Worm (Caenorhabditis elegans) whole organism, mixed stage, embryonic: Measurements from ENCODE around the gene H08J19.1.

ENCODE experiments used
- M03D4.4 ChIP-seq: sonication (generic microtip); optimal IDR thresholded peaks from 2 replicates; lab custom pipeline; 2017; ENCODE audit warnings: mild to moderate bottlenecking, missing genetic modification characterization, missing compliant biosample characterization
- bed-3 ChIP-seq: fragments of 200-800 bp; sonication (Bioruptor generic); optimal IDR thresholded peaks from 3 replicates; lab custom pipeline; 2018; ENCODE audit warnings: mild to moderate bottlenecking, missing genetic modification characterization, moderate library complexity, missing compliant biosample characterization
- blmp-1 ChIP-seq: fragments of 150-350 bp; optimal IDR thresholded peaks from 2 replicates; lab custom pipeline; 2014; ENCODE audit warnings: missing biosample characterization, missing genetic modification characterization
- ceh-39 ChIP-seq: fragments of 150-350 bp; optimal IDR thresholded peaks from 2 replicates; lab custom pipeline; 2014; ENCODE audit warnings: missing biosample characterization, missing genetic modification characterization
- ceh-43 ChIP-seq: fragments of 200-800 bp; sonication (Bioruptor generic); optimal IDR thresholded peaks from 2 replicates; lab custom pipeline; 2018; ENCODE audit warnings: mild to moderate bottlenecking, missing genetic modification characterization, moderate library complexity, missing compliant biosample characterization
- ceh-83 ChIP-seq: fragments of 200-800 bp; sonication (Bioruptor generic); optimal IDR thresholded peaks from 2 replicates; lab custom pipeline; 2018; ENCODE audit warnings: mild to moderate bottlenecking, missing genetic modification characterization, missing compliant biosample characterization
- ces-1 ChIP-seq: fragments of 150-350 bp; optimal IDR thresholded peaks from 2 replicates; lab custom pipeline; 2014; ENCODE audit warnings: missing biosample characterization, missing genetic modification reagents, missing genetic modification characterization
- cnd-1 ChIP-seq: fragments of 200-800 bp; sonication (Bioruptor generic); optimal IDR thresholded peaks from 2 replicates; lab custom pipeline; 2018; ENCODE audit warnings: mild to moderate bottlenecking, missing genetic modification characterization, missing compliant biosample characterization
- drap-1 ChIP-seq: fragments of 200-800 bp; sonication (Bioruptor generic); optimal IDR thresholded peaks from 3 replicates; lab custom pipeline; 2018; ENCODE audit warnings: mild to moderate bottlenecking, missing genetic modification characterization, missing compliant biosample characterization
- elt-1 ChIP-seq: sonication (generic microtip); optimal IDR thresholded peaks from 2 replicates; lab custom pipeline; 2017; ENCODE audit warnings: missing genetic modification characterization, mild to moderate bottlenecking, missing compliant biosample characterization, antibody characterized with exemption, moderate library complexity, borderline replicate concordance; ENCODE audit not compliant: insufficient read depth
- elt-3 ChIP-seq: fragments of 150-350 bp; optimal IDR thresholded peaks from 2 replicates; lab custom pipeline; 2014; ENCODE audit warnings: missing biosample characterization, missing genetic modification characterization
- flh-1 ChIP-seq: fragments of 200-800 bp; sonication (Bioruptor generic); optimal IDR thresholded peaks from 2 replicates; lab custom pipeline; 2018; ENCODE audit warnings: mild to moderate bottlenecking, missing genetic modification characterization, moderate library complexity, missing compliant biosample characterization
- ham-2 ChIP-seq: fragments of 200-800 bp; sonication (Bioruptor generic); optimal IDR thresholded peaks from 2 replicates; lab custom pipeline; 2018; ENCODE audit warnings: mild to moderate bottlenecking, missing genetic modification characterization, missing compliant biosample characterization
- hlh-1 ChIP-seq: fragments of 150-350 bp; optimal IDR thresholded peaks from 2 replicates; lab custom pipeline; 2014; ENCODE audit warnings: missing biosample characterization, missing genetic modification reagents, missing genetic modification characterization
- lin-13 ChIP-seq: fragments of 150-350 bp; optimal IDR thresholded peaks from 2 replicates; lab custom pipeline; 2014; ENCODE audit warnings: missing biosample characterization, missing genetic modification characterization
- lin-32 ChIP-seq: fragments of 200-800 bp; sonication (Bioruptor generic); optimal IDR thresholded peaks from 2 replicates; lab custom pipeline; 2018; ENCODE audit warnings: mild to moderate bottlenecking, missing genetic modification characterization, missing compliant biosample characterization
- lsy-2 ChIP-seq: fragments of 150-350 bp; optimal IDR thresholded peaks from 2 replicates; lab custom pipeline; 2014; ENCODE audit warnings: missing biosample characterization, missing genetic modification characterization
- mab-5 ChIP-seq: fragments of 150-350 bp; optimal IDR thresholded peaks from 2 replicates; lab custom pipeline; 2014; ENCODE audit warnings: missing biosample characterization, missing genetic modification characterization
- mep-1 ChIP-seq: fragments of 150-350 bp; optimal IDR thresholded peaks from 2 replicates; lab custom pipeline; 2017; ENCODE audit warnings: missing biosample characterization, missing genetic modification reagents, missing genetic modification characterization, inconsistent platforms
- mls-2 ChIP-seq: sonication (generic microtip); optimal IDR thresholded peaks from 2 replicates; lab custom pipeline; 2016; ENCODE audit warnings: mild to moderate bottlenecking, missing genetic modification characterization, moderate library complexity, missing compliant biosample characterization
- nhr-12 ChIP-seq: fragments of 150-350 bp; optimal IDR thresholded peaks from 2 replicates; lab custom pipeline; 2014; ENCODE audit warnings: missing biosample characterization, missing genetic modification characterization
- nhr-2 ChIP-seq: fragments of 150-350 bp; optimal IDR thresholded peaks from 2 replicates; lab custom pipeline; 2014; ENCODE audit warnings: missing biosample characterization, missing genetic modification characterization
- nhr-237 ChIP-seq: fragments of 150-350 bp; optimal IDR thresholded peaks from 2 replicates; lab custom pipeline; 2014; ENCODE audit warnings: missing biosample characterization, missing genetic modification characterization
- nhr-28 ChIP-seq: fragments of 150-350 bp; optimal IDR thresholded peaks from 2 replicates; lab custom pipeline; 2014; ENCODE audit warnings: missing biosample characterization, missing genetic modification characterization
- nhr-76 ChIP-seq: sonication (generic microtip); optimal IDR thresholded peaks from 2 replicates; lab custom pipeline; 2017; ENCODE audit warnings: missing biosample characterization, missing genetic modification characterization
- pha-4 ChIP-seq: fragments of 150-350 bp; optimal IDR thresholded peaks from 2 replicates; lab custom pipeline; 2018; ENCODE audit warnings: missing biosample characterization, missing genetic modification reagents, missing genetic modification characterization
- sem-2 ChIP-seq: fragments of 200-800 bp; sonication (Bioruptor generic); optimal IDR thresholded peaks from 2 replicates; lab custom pipeline; 2018; ENCODE audit warnings: mild to moderate bottlenecking, missing genetic modification characterization, missing compliant biosample characterization
- snpc-4 ChIP-seq: fragments of 150-350 bp; optimal IDR thresholded peaks from 2 replicates; lab custom pipeline; 2014; ENCODE audit warnings: missing biosample characterization, missing genetic modification characterization
- sptf-1 ChIP-seq: sonication (generic microtip); optimal IDR thresholded peaks from 2 replicates; lab custom pipeline; 2017; ENCODE audit warnings: mild to moderate bottlenecking, missing genetic modification characterization, moderate library complexity, missing compliant biosample characterization
- tbx-8 ChIP-seq: fragments of 200-800 bp; sonication (Bioruptor generic); optimal IDR thresholded peaks from 2 replicates; lab custom pipeline; 2018; ENCODE audit warnings: mild to moderate bottlenecking, missing genetic modification characterization, moderate library complexity, missing compliant biosample characterization
- unc-120 ChIP-seq: sonication (generic microtip); optimal IDR thresholded peaks from 2 replicates; lab custom pipeline; 2017; ENCODE audit warnings: missing genetic modification characterization, missing compliant biosample characterization; ENCODE audit not compliant: poor library complexity, severe bottlenecking
- unc-39 ChIP-seq: fragments of 150-350 bp; optimal IDR thresholded peaks from 2 replicates; lab custom pipeline; 2014; ENCODE audit warnings: missing biosample characterization, missing genetic modification characterization
- unc-62 ChIP-seq: fragments of 150-350 bp; optimal IDR thresholded peaks from 2 replicates; lab custom pipeline; 2014; ENCODE audit warnings: missing biosample characterization, missing genetic modification reagents, missing genetic modification characterization
- zip-8 ChIP-seq: fragments of 150-350 bp; optimal IDR thresholded peaks from 2 replicates; lab custom pipeline; 2014; ENCODE audit warnings: missing biosample characterization, missing genetic modification characterization
- ztf-11 ChIP-seq: fragments of 150-350 bp; optimal IDR thresholded peaks from 2 replicates; lab custom pipeline; 2014; ENCODE audit warnings: missing biosample characterization, missing genetic modification characterization

H08J19.1 gene

ce11 chrX:15599925-15600324, 42.8 kb upstream of the H08J19.1 start:
- TF ChIP-seq ham-2 (GFP tag; lab: Kevin White, UChicago), result no peak
- no peak for TF ChIP-seq blmp-1 (tag; lab: Kevin White, UChicago)
- TF ChIP-seq sem-2 (GFP tag; lab: Kevin White, UChicago), result no peak
- TF ChIP-seq drap-1 (GFP tag; lab: Kevin White, UChicago), result no peak
- TF ChIP-seq unc-39 (tag; lab: Kevin White, UChicago), result no peak
- no peak for TF ChIP-seq mls-2 (tag; lab: Kevin White, UChicago)
- TF ChIP-seq lin-32 (GFP tag; lab: Kevin White, UChicago), result no peak
- no peak for TF ChIP-seq ztf-11 (tag; lab: Kevin White, UChicago)
- TF ChIP-seq elt-1, result no peak
- no peak for TF ChIP-seq sptf-1 (tag; lab: Kevin White, UChicago)
- no peak for TF ChIP-seq lsy-2 (tag; lab: Kevin White, UChicago)
- TF ChIP-seq hlh-1, result no peak
- no peak for TF ChIP-seq unc-62
- TF ChIP-seq tbx-8 (GFP tag; lab: Kevin White, UChicago), result no peak
- TF ChIP-seq unc-120 (tag; lab: Kevin White, UChicago), result no peak
- no peak for TF ChIP-seq mab-5 (tag; lab: Kevin White, UChicago)
- TF ChIP-seq bed-3 (GFP tag; lab: Kevin White, UChicago), result no peak
- no peak for TF ChIP-seq M03D4.4 (tag; lab: Kevin White, UChicago)
- TF ChIP-seq zip-8 (tag; lab: Kevin White, UChicago), result no peak

ce11 chrX:15600512-15601117, 42.1 kb upstream of the H08J19.1 start, which contains the start of gene ent-2:
ent-2 (plus strand) TSS chrX:15601067.
- no peak for TF ChIP-seq lsy-2 (tag; lab: Kevin White, UChicago)
- peak; percentile 40 for TF ChIP-seq mls-2 (tag; lab: Kevin White, UChicago)
- TF ChIP-seq ces-1 (GFP tag; lab: Kevin White, UChicago), result no peak
- TF ChIP-seq unc-39 (tag; lab: Kevin White, UChicago), result no peak
- no peak for TF ChIP-seq tbx-8 (GFP tag; lab: Kevin White, UChicago)
- TF ChIP-seq ceh-39, result no peak
- TF ChIP-seq ceh-43 (GFP tag; lab: Kevin White, UChicago), result no peak
- peak; percentile 13 for TF ChIP-seq cnd-1 (tag; lab: Kevin White, UChicago)
- TF ChIP-seq unc-62, result no peak
- no peak for TF ChIP-seq flh-1 (GFP tag; lab: Kevin White, UChicago)
- no peak for TF ChIP-seq bed-3 (GFP tag; lab: Kevin White, UChicago)
- TF ChIP-seq hlh-1, result peak; percentile 8
- peak; percentile 45 for TF ChIP-seq zip-8 (tag; lab: Kevin White, UChicago)
- no peak for TF ChIP-seq snpc-4 (tag; lab: Kevin White, UChicago)
- TF ChIP-seq pha-4, result no peak
- TF ChIP-seq ham-2 (GFP tag; lab: Kevin White, UChicago), result peak; percentile 16
- TF ChIP-seq mep-1 (tag; lab: Kevin White, UChicago), result peak; percentile 69
- no peak for TF ChIP-seq sem-2 (GFP tag; lab: Kevin White, UChicago)
- no peak for TF ChIP-seq elt-1
- no peak for TF ChIP-seq nhr-12 (tag; lab: Kevin White, UChicago)
- peak; percentile 33 for TF ChIP-seq nhr-2 (tag; lab: Kevin White, UChicago)
- no peak for TF ChIP-seq ceh-83
- TF ChIP-seq nhr-28 (tag; lab: Kevin White, UChicago), result no peak
- no peak for TF ChIP-seq nhr-76 (tag; lab: Kevin White, UChicago)
- no peak for TF ChIP-seq ztf-11 (tag; lab: Kevin White, UChicago)
- TF ChIP-seq lin-32 (GFP tag; lab: Kevin White, UChicago), result no peak
- TF ChIP-seq unc-120 (tag; lab: Kevin White, UChicago), result peak; percentile 11
- TF ChIP-seq lin-13 (tag; lab: Kevin White, UChicago), result no peak
- no peak for TF ChIP-seq blmp-1 (tag; lab: Kevin White, UChicago)
- TF ChIP-seq nhr-237, result no peak
- TF ChIP-seq M03D4.4 (tag; lab: Kevin White, UChicago), result peak; percentile 34
- no peak for TF ChIP-seq elt-3 (tag; lab: Kevin White, UChicago)
- no peak for TF ChIP-seq mab-5 (tag; lab: Kevin White, UChicago)
- no peak for TF ChIP-seq sptf-1 (tag; lab: Kevin White, UChicago)
- no peak for TF ChIP-seq drap-1 (GFP tag; lab: Kevin White, UChicago)

- TF ChIP-seq ceh-39 (no peak), zip-8 (tag; lab: Kevin White, UChicago) (no peak), sptf-1 (tag; lab: Kevin White, UChicago) (no peak), pha-4 (no peak), tbx-8 (GFP tag; lab: Kevin White, UChicago) (no peak), unc-62 (no peak), M03D4.4 (tag; lab: Kevin White, UChicago) (no peak), nhr-12 (tag; lab: Kevin White, UChicago) (no peak), ztf-11 (tag; lab: Kevin White, UChicago) (no peak), bed-3 (GFP tag; lab: Kevin White, UChicago) (no peak), cnd-1 (tag; lab: Kevin White, UChicago) (no peak), lsy-2 (tag; lab: Kevin White, UChicago) (no peak), ceh-83 (no peak), ces-1 (GFP tag; lab: Kevin White, UChicago) (no peak), nhr-2 (tag; lab: Kevin White, UChicago) (no peak), blmp-1 (tag; lab: Kevin White, UChicago) (no peak), unc-39 (tag; lab: Kevin White, UChicago) (no peak), nhr-237 (no peak), mab-5 (tag; lab: Kevin White, UChicago) (no peak)
Measured at ce11 chrX:15604236-15604635, 38.5 kb upstream of the H08J19.1 start.
